Fruit fly (Drosophila melanogaster) whole organism, pupa: ENCODE results near the gene firl.

ENCODE experiments used
- CG13204 ChIP-seq: fragments of 200-800 bp; sonication (Bioruptor generic); optimal IDR thresholded peaks from 2 replicates; lab custom pipeline; 2018; ENCODE audit warnings: missing biosample characterization, mild to moderate bottlenecking, missing genetic modification characterization, moderate library complexity
- CG4496 ChIP-seq: fragments of 200-800 bp; sonication (Bioruptor generic); IDR thresholded peaks from 3 replicates; pipeline ENCODE4 v1.3.6; 2022; ENCODE audit warnings: missing biosample characterization, missing genetic modification characterization
- CG8159 ChIP-seq: fragments of 200-800 bp; sonication (Bioruptor generic); optimal IDR thresholded peaks from 3 replicates; lab custom pipeline; 2018; ENCODE audit warnings: missing biosample characterization, mild to moderate bottlenecking, missing genetic modification characterization, moderate library complexity
- CG8301 ChIP-seq: fragments of 200-800 bp; sonication (Bioruptor generic); optimal IDR thresholded peaks from 2 replicates; lab custom pipeline; 2018; ENCODE audit warnings: missing biosample characterization, mild to moderate bottlenecking, missing genetic modification characterization
- D1 ChIP-seq: fragments of 200-800 bp; sonication (Bioruptor generic); optimal IDR thresholded peaks from 2 replicates; lab custom pipeline; 2018; ENCODE audit warnings: missing biosample characterization, mild to moderate bottlenecking, missing genetic modification characterization, moderate library complexity

- TF ChIP-seq D1 (tag; lab: Kevin White, UChicago) (no peak), CG8301 (tag; lab: Kevin White, UChicago) (peak; percentile 29), CG8159 (peak; percentile 5), CG13204 (GFP tag; lab: Kevin White, UChicago) (peak; percentile 24), CG4496 (peak; percentile 80)
These were observed 41.1 kb downstream of the firl start for dm6 chr2L:12025505-12025904.
